Worm (Caenorhabditis elegans) whole organism, L1 larva: Measurements from ENCODE around the gene clec-257.

Experiments used
- C16A3.4 ChIP-seq: fragments of 150-350 bp; optimal IDR thresholded peaks from 2 replicates; lab custom pipeline; 2014; ENCODE audit warnings: missing biosample characterization, missing genetic modification characterization
- C34B4.2 ChIP-seq: sonication (generic microtip); optimal IDR thresholded peaks from 2 replicates; lab custom pipeline; 2017; ENCODE audit warnings: mild to moderate bottlenecking, missing genetic modification characterization, missing compliant biosample characterization
- Y116A8C.19 ChIP-seq: sonication (generic microtip); optimal IDR thresholded peaks from 2 replicates; lab custom pipeline; 2016; ENCODE audit warnings: missing compliant biosample characterization, missing genetic modification characterization, borderline replicate concordance
- aly-2 ChIP-seq: fragments of 150-350 bp; optimal IDR thresholded peaks from 2 replicates; lab custom pipeline; 2014; ENCODE audit warnings: missing biosample characterization, missing genetic modification characterization
- ama-1 ChIP-seq: fragments of 150-350 bp; optimal IDR thresholded peaks from 2 replicates; lab custom pipeline; 2014
- ceh-8 ChIP-seq: fragments of 200-800 bp; sonication (Bioruptor generic); optimal IDR thresholded peaks from 2 replicates; lab custom pipeline; 2018; ENCODE audit warnings: mild to moderate bottlenecking, missing genetic modification characterization, moderate library complexity, missing compliant biosample characterization
- efl-1 ChIP-seq, 4 experiments: fragments of 150-350 bp; optimal IDR thresholded peaks in 3 of 4; peaks in 1 of 4; 1 replicate in 1 of 4; 2 replicates in 3 of 4; lab custom pipeline; 2014; ENCODE audit warnings: missing biosample characterization in 2 of 4, missing genetic modification characterization in 2 of 4, missing genetic modification reagents in 2 of 4
- efl-3 ChIP-seq: fragments of 200-800 bp; sonication (Bioruptor generic); optimal IDR thresholded peaks from 2 replicates; lab custom pipeline; 2018; ENCODE audit warnings: mild to moderate bottlenecking, missing genetic modification characterization, missing compliant biosample characterization
- elt-2 ChIP-seq: sonication (generic microtip); optimal IDR thresholded peaks from 2 replicates; lab custom pipeline; 2016; ENCODE audit warnings: missing genetic modification characterization, mild to moderate bottlenecking, inconsistent platforms, missing compliant biosample characterization, missing genetic modification reagents
- elt-3 ChIP-seq, 6 experiments: fragments of 150-350 bp in 1 of 6; sonication (generic microtip); optimal IDR thresholded peaks; 2 replicates each; lab custom pipeline; 2017 to 2018; ENCODE audit warnings: missing biosample characterization in 6 of 6, missing genetic modification characterization in 6 of 6, inconsistent platforms in 1 of 6
- fkh-4 ChIP-seq: sonication (generic microtip); optimal IDR thresholded peaks from 2 replicates; lab custom pipeline; 2016; ENCODE audit warnings: missing compliant biosample characterization, missing genetic modification characterization, borderline replicate concordance
- fkh-8 ChIP-seq: sonication (generic microtip); optimal IDR thresholded peaks from 2 replicates; lab custom pipeline; 2016; ENCODE audit warnings: mild to moderate bottlenecking, missing genetic modification characterization, missing compliant biosample characterization
- fos-1 ChIP-seq: fragments of 150-350 bp; optimal IDR thresholded peaks from 2 replicates; lab custom pipeline; 2014; ENCODE audit warnings: missing biosample characterization, missing genetic modification characterization
- hlh-17 ChIP-seq: fragments of 200-800 bp; sonication (Bioruptor generic); optimal IDR thresholded peaks from 2 replicates; lab custom pipeline; 2018; ENCODE audit warnings: missing genetic modification characterization, mild to moderate bottlenecking, missing compliant biosample characterization, moderate library complexity, borderline replicate concordance
- hpl-2 ChIP-seq: fragments of 150-350 bp; optimal IDR thresholded peaks from 2 replicates; lab custom pipeline; 2014; ENCODE audit warnings: missing biosample characterization, missing genetic modification reagents, missing genetic modification characterization
- isw-1 ChIP-seq: fragments of 200-800 bp; sonication (Bioruptor generic); IDR thresholded peaks from 2 replicates; pipeline ENCODE4 v1.3.6; 2022; ENCODE audit warnings: missing genetic modification characterization, missing compliant biosample characterization
- lin-14 ChIP-seq: fragments of 200-800 bp; sonication (Bioruptor generic); optimal IDR thresholded peaks from 2 replicates; lab custom pipeline; 2018; ENCODE audit warnings: mild to moderate bottlenecking, missing genetic modification characterization, moderate library complexity, missing compliant biosample characterization
- lin-39 ChIP-seq: fragments of 150-350 bp; optimal IDR thresholded peaks from 2 replicates; lab custom pipeline; 2014; ENCODE audit warnings: missing biosample characterization, missing genetic modification reagents, missing genetic modification characterization
- lir-3 ChIP-seq: sonication (generic microtip); optimal IDR thresholded peaks from 2 replicates; lab custom pipeline; 2016; ENCODE audit warnings: mild to moderate bottlenecking, missing genetic modification characterization, moderate library complexity, missing compliant biosample characterization; ENCODE audit not compliant: poor library complexity
- lsy-2 ChIP-seq, 2 experiments: fragments of 150-350 bp; optimal IDR thresholded peaks; 2 replicates each; lab custom pipeline; 2014; ENCODE audit warnings: missing biosample characterization in 2 of 2, missing genetic modification characterization in 2 of 2
- mef-2 ChIP-seq: fragments of 150-350 bp; optimal IDR thresholded peaks from 2 replicates; lab custom pipeline; 2014; ENCODE audit warnings: missing biosample characterization, missing genetic modification characterization
- nhr-11 ChIP-seq: fragments of 150-350 bp; optimal IDR thresholded peaks from 2 replicates; lab custom pipeline; 2014; ENCODE audit warnings: missing biosample characterization, missing genetic modification characterization
- nhr-19 ChIP-seq: fragments of 200-800 bp; sonication (Bioruptor generic); conservative IDR thresholded peaks from 2 replicates; pipeline ENCODE4 v1.3.6; 2022; ENCODE audit warnings: missing genetic modification characterization, missing compliant biosample characterization
- nhr-20 ChIP-seq: sonication (generic microtip); optimal IDR thresholded peaks from 2 replicates; lab custom pipeline; 2016; ENCODE audit warnings: mild to moderate bottlenecking, missing genetic modification characterization, missing compliant biosample characterization
- nhr-47 ChIP-seq: sonication (generic microtip); optimal IDR thresholded peaks from 2 replicates; lab custom pipeline; 2016; ENCODE audit warnings: mild to moderate bottlenecking, missing genetic modification characterization, moderate library complexity, missing compliant biosample characterization
- nhr-77 ChIP-seq: fragments of 150-350 bp; optimal IDR thresholded peaks from 2 replicates; lab custom pipeline; 2014; ENCODE audit warnings: missing biosample characterization, missing genetic modification characterization
- nhr-84 ChIP-seq: sonication (generic microtip); optimal IDR thresholded peaks from 2 replicates; lab custom pipeline; 2017; ENCODE audit warnings: missing biosample characterization, missing genetic modification characterization
- nhr-90 ChIP-seq: sonication (generic microtip); optimal IDR thresholded peaks from 2 replicates; lab custom pipeline; 2016; ENCODE audit warnings: mild to moderate bottlenecking, missing genetic modification characterization, missing compliant biosample characterization; ENCODE audit not compliant: poor library complexity
- pqm-1 ChIP-seq: sonication (generic microtip); optimal IDR thresholded peaks from 3 replicates; lab custom pipeline; 2017; ENCODE audit warnings: missing biosample characterization, missing genetic modification characterization
- rnt-1 ChIP-seq: sonication (generic microtip); optimal IDR thresholded peaks from 2 replicates; lab custom pipeline; 2016; ENCODE audit warnings: mild to moderate bottlenecking, missing genetic modification characterization, moderate library complexity, missing compliant biosample characterization
- snpc-4 ChIP-seq: fragments of 150-350 bp; optimal IDR thresholded peaks from 2 replicates; lab custom pipeline; 2014; ENCODE audit warnings: missing biosample characterization, missing genetic modification characterization
- snu-23 ChIP-seq: sonication (generic microtip); optimal IDR thresholded peaks from 2 replicates; lab custom pipeline; 2016; ENCODE audit warnings: missing genetic modification characterization, missing compliant biosample characterization
- tbx-2 ChIP-seq: sonication (generic microtip); optimal IDR thresholded peaks from 2 replicates; lab custom pipeline; 2016; ENCODE audit warnings: missing genetic modification characterization, missing compliant biosample characterization
- unc-62 ChIP-seq: fragments of 150-350 bp; optimal IDR thresholded peaks from 2 replicates; lab custom pipeline; 2014; ENCODE audit warnings: missing biosample characterization, missing genetic modification reagents, missing genetic modification characterization
- unc-98 ChIP-seq: fragments of 200-800 bp; sonication (Bioruptor generic); IDR thresholded peaks from 2 replicates; pipeline ENCODE4 v1.3.6; 2022; ENCODE audit warnings: missing genetic modification characterization, missing compliant biosample characterization
- xbp-1 ChIP-seq: sonication (generic microtip); optimal IDR thresholded peaks from 2 replicates; lab custom pipeline; 2016; ENCODE audit warnings: missing genetic modification characterization, missing compliant biosample characterization
- zip-4 ChIP-seq: fragments of 200-800 bp; sonication (Bioruptor generic); optimal IDR thresholded peaks from 2 replicates; lab custom pipeline; 2018; ENCODE audit warnings: mild to moderate bottlenecking, missing genetic modification characterization, moderate library complexity, missing compliant biosample characterization
- ztf-11 ChIP-seq, 2 experiments: sonication (generic microtip); optimal IDR thresholded peaks; 2 replicates each; lab custom pipeline; 2016 to 2017; ENCODE audit warnings: missing genetic modification characterization in 2 of 2, missing biosample characterization in 1 of 2, missing compliant biosample characterization in 1 of 2
- ztf-4 ChIP-seq: fragments of 150-350 bp; optimal IDR thresholded peaks from 2 replicates; lab custom pipeline; 2014; ENCODE audit warnings: missing biosample characterization, missing genetic modification characterization

clec-257 gene

ce11 chrV:18790658-18791057 is 17.8 kb downstream of the clec-257 start, which contains the start of gene nhr-231:
Gene nhr-231 (plus strand): TSS chrV:18790958.
- TF ChIP-seq fkh-4 (tag; lab: Kevin White, UChicago): no peak

- TF ChIP-seq unc-62 (GFP tag; lab: Kevin White, UChicago) (no peak), pqm-1 (tag; lab: Kevin White, UChicago) (no peak), elt-2 (tag; lab: Kevin White, UChicago) (no peak), nhr-20 (tag; lab: Kevin White, UChicago) (no peak), hpl-2 (GFP tag; lab: Kevin White, UChicago) (no peak), fos-1 (tag; lab: Kevin White, UChicago) (no peak), xbp-1 (tag; lab: Kevin White, UChicago) (no peak), efl-3 (GFP tag; lab: Kevin White, UChicago) (no peak), lin-39 (tag; lab: Kevin White, UChicago) (no peak), nhr-90 (tag; lab: Kevin White, UChicago) (no peak), elt-3 (tag; optimal IDR thresholded peaks at IDR 0.05; lab: Kevin White, UChicago) (no peak), tbx-2 (tag; lab: Kevin White, UChicago) (no peak), lir-3 (tag; lab: Kevin White, UChicago) (no peak), zip-4 (no peak), nhr-47 (tag; lab: Kevin White, UChicago) (no peak)
Measured at ce11 chrV:18800811-18801210, 27.9 kb downstream of the clec-257 start, which contains the start of gene nhr-170. Gene nhr-170 (minus strand): TSS chrV:18800826.

- TF ChIP-seq efl-1 (optimal IDR thresholded peaks at IDR 0.05; lab: Kevin White, UChicago) (no peak), efl-1 (GFP tag; optimal IDR thresholded peaks at IDR 0.05 in 1 of 2; lab: Kevin White, UChicago) (no peak), C34B4.2 (no peak), isw-1 (GFP tag; lab: Robert Waterston, UW) (no peak), ama-1 (lab: Kevin White, UChicago) (no peak), Y116A8C.19 (tag; lab: Kevin White, UChicago) (no peak), nhr-84 (tag; lab: Kevin White, UChicago) (no peak), unc-98 (GFP tag; lab: Robert Waterston, UW) (no peak), efl-3 (GFP tag; lab: Kevin White, UChicago) (no peak), nhr-20 (tag; lab: Kevin White, UChicago) (no peak), nhr-47 (tag; lab: Kevin White, UChicago) (no peak), ztf-4 (no peak), aly-2 (tag; lab: Kevin White, UChicago) (no peak), ceh-8 (GFP tag; lab: Kevin White, UChicago) (no peak)
Measured at ce11 chrV:18802077-18802476, 29.2 kb downstream of the clec-257 start, which contains the start of gene C54E10.11. Gene C54E10.11 (minus strand): TSS chrV:18802177.

- no peak for TF ChIP-seq efl-1 (optimal IDR thresholded peaks at IDR 0.05; lab: Kevin White, UChicago)
- peak in 1 of 2 experiments; percentile 16 for TF ChIP-seq efl-1 (GFP tag; optimal IDR thresholded peaks at IDR 0.05 in 1 of 2; lab: Kevin White, UChicago)
- no peak for TF ChIP-seq nhr-11 (tag; lab: Kevin White, UChicago)
Measured at ce11 chrV:18803260-18803659, 30.4 kb downstream of the clec-257 start, which contains the start of gene C54E10.10. Gene C54E10.10 (minus strand): TSS chrV:18803360.

- TF ChIP-seq hlh-17 (GFP tag; lab: Kevin White, UChicago): no peak
- TF ChIP-seq fkh-8 (tag; lab: Kevin White, UChicago): no peak
- no peak for TF ChIP-seq snpc-4
Measured at ce11 chrV:18806409-18806808, 33.5 kb downstream of the clec-257 start, which contains the start of gene sri-10. Gene sri-10 (minus strand): TSS chrV:18806509.

ce11 chrV:18808621-18809020 is 35.8 kb downstream of the clec-257 start, which contains the start of gene C54E10.6:
Gene C54E10.6 (minus strand): TSS chrV:18808729.
- TF ChIP-seq efl-1 (optimal IDR thresholded peaks at IDR 0.05; lab: Kevin White, UChicago) (peak in 1 of 2 experiments; percentile 5), efl-1 (GFP tag; optimal IDR thresholded peaks at IDR 0.05 in 1 of 2; lab: Kevin White, UChicago) (no peak), snu-23 (peak; percentile 16), nhr-47 (tag; lab: Kevin White, UChicago) (peak; percentile 9), lin-14 (GFP tag; lab: Kevin White, UChicago) (peak; percentile 46), rnt-1 (tag; lab: Kevin White, UChicago) (peak; percentile 60), ztf-11 (tag; optimal IDR thresholded peaks at IDR 0.05; lab: Kevin White, UChicago) (peak in 1 of 2 experiments; percentile 23), C16A3.4 (tag; lab: Kevin White, UChicago) (no peak), mef-2 (no peak), nhr-19 (GFP tag; lab: Robert Waterston, UW) (0 out of 2 replicates have a peak, but pooled peaks have one; percentile 11), lsy-2 (tag; optimal IDR thresholded peaks at IDR 0.05; lab: Kevin White, UChicago) (no peak), tbx-2 (tag; lab: Kevin White, UChicago) (peak; percentile 18), unc-62 (GFP tag; lab: Kevin White, UChicago) (no peak), zip-4 (no peak), nhr-77 (tag; lab: Kevin White, UChicago) (no peak)
